Worm (Caenorhabditis elegans) whole organism, L2 larva: ENCODE measurements around the gene R13A1.10.

Experiments
- F13H6.1 ChIP-seq: sonication (generic microtip); optimal IDR thresholded peaks from 2 replicates; lab custom pipeline; 2016; ENCODE audit warnings: missing genetic modification characterization, missing compliant biosample characterization
- Y55F3AM.14 ChIP-seq: fragments of 200-800 bp; sonication (Bioruptor generic); optimal IDR thresholded peaks from 2 replicates; lab custom pipeline; 2018; ENCODE audit warnings: mild to moderate bottlenecking, missing genetic modification characterization, missing compliant biosample characterization
- ZK546.5 ChIP-seq: sonication (generic microtip); optimal IDR thresholded peaks from 2 replicates; lab custom pipeline; 2017; ENCODE audit warnings: missing biosample characterization, missing genetic modification characterization
- alr-1 ChIP-seq: fragments of 150-350 bp; optimal IDR thresholded peaks from 2 replicates; lab custom pipeline; 2014; ENCODE audit warnings: missing biosample characterization, missing genetic modification characterization
- aly-2 ChIP-seq: fragments of 150-350 bp; optimal IDR thresholded peaks from 2 replicates; lab custom pipeline; 2014; ENCODE audit warnings: missing biosample characterization, missing genetic modification characterization
- ama-1 ChIP-seq: fragments of 150-350 bp; optimal IDR thresholded peaks from 2 replicates; lab custom pipeline; 2018; ENCODE audit warnings: inconsistent platforms
- blmp-1 ChIP-seq: sonication (generic microtip); optimal IDR thresholded peaks from 2 replicates; lab custom pipeline; 2017; ENCODE audit warnings: missing genetic modification characterization, mild to moderate bottlenecking, missing compliant biosample characterization, antibody characterized with exemption, moderate library complexity; ENCODE audit not compliant: insufficient read depth
- ceh-16 ChIP-seq: fragments of 150-350 bp; optimal IDR thresholded peaks from 2 replicates; lab custom pipeline; 2014; ENCODE audit warnings: missing biosample characterization, missing genetic modification characterization
- ceh-82 ChIP-seq: fragments of 150-350 bp; optimal IDR thresholded peaks from 2 replicates; lab custom pipeline; 2014; ENCODE audit warnings: missing biosample characterization, missing genetic modification characterization
- crh-2 ChIP-seq: sonication (generic microtip); optimal IDR thresholded peaks from 2 replicates; lab custom pipeline; 2017; ENCODE audit warnings: missing biosample characterization, missing genetic modification characterization
- dmd-4 ChIP-seq: sonication (generic microtip); optimal IDR thresholded peaks from 2 replicates; lab custom pipeline; 2017; ENCODE audit warnings: missing biosample characterization, missing genetic modification characterization
- egl-27 ChIP-seq: sonication (generic microtip); optimal IDR thresholded peaks from 3 replicates; lab custom pipeline; 2017; ENCODE audit warnings: missing biosample characterization, missing genetic modification reagents, missing genetic modification characterization
- elt-1 ChIP-seq: fragments of 150-350 bp; optimal IDR thresholded peaks from 2 replicates; lab custom pipeline; 2014; ENCODE audit warnings: missing biosample characterization, missing genetic modification characterization
- elt-3 ChIP-seq: sonication (generic microtip); optimal IDR thresholded peaks from 2 replicates; lab custom pipeline; 2017; ENCODE audit warnings: missing biosample characterization, missing genetic modification characterization
- fos-1 ChIP-seq: fragments of 150-350 bp; optimal IDR thresholded peaks from 2 replicates; lab custom pipeline; 2014; ENCODE audit warnings: missing biosample characterization, missing genetic modification characterization
- gmeb-1 ChIP-seq: fragments of 150-350 bp; optimal IDR thresholded peaks from 2 replicates; lab custom pipeline; 2014; ENCODE audit warnings: missing biosample characterization, missing genetic modification characterization
- lin-11 ChIP-seq: fragments of 150-350 bp; sonication (generic microtip); optimal IDR thresholded peaks from 2 replicates; lab custom pipeline; 2014; ENCODE audit warnings: missing biosample characterization, missing genetic modification characterization, inconsistent platforms, mixed read lengths
- lin-13 ChIP-seq: fragments of 150-350 bp; optimal IDR thresholded peaks from 2 replicates; lab custom pipeline; 2014; ENCODE audit warnings: missing biosample characterization, missing genetic modification reagents, missing genetic modification characterization
- lin-39 ChIP-seq: fragments of 150-350 bp; optimal IDR thresholded peaks from 2 replicates; lab custom pipeline; 2014; ENCODE audit warnings: missing biosample characterization, missing genetic modification reagents, missing genetic modification characterization
- mbf-1 ChIP-seq: sonication (generic microtip); optimal IDR thresholded peaks from 2 replicates; lab custom pipeline; 2017; ENCODE audit warnings: missing biosample characterization, missing genetic modification characterization
- nhr-129 ChIP-seq: fragments of 150-350 bp; optimal IDR thresholded peaks from 2 replicates; lab custom pipeline; 2014; ENCODE audit warnings: missing biosample characterization, missing genetic modification characterization
- nhr-23 ChIP-seq: fragments of 150-350 bp; optimal IDR thresholded peaks from 2 replicates; lab custom pipeline; 2014; ENCODE audit warnings: missing biosample characterization, missing genetic modification reagents, missing genetic modification characterization
- nhr-25 ChIP-seq: fragments of 150-350 bp; sonication (generic microtip); optimal IDR thresholded peaks from 3 replicates; lab custom pipeline; 2014; ENCODE audit warnings: missing biosample characterization, missing genetic modification characterization
- nhr-6 ChIP-seq: fragments of 150-350 bp; optimal IDR thresholded peaks from 2 replicates; lab custom pipeline; 2014; ENCODE audit warnings: missing biosample characterization, missing genetic modification characterization
- peb-1 ChIP-seq: fragments of 150-350 bp; optimal IDR thresholded peaks from 2 replicates; lab custom pipeline; 2014; ENCODE audit warnings: missing biosample characterization, missing genetic modification characterization
- sem-4 ChIP-seq: fragments of 150-350 bp; optimal IDR thresholded peaks from 2 replicates; lab custom pipeline; 2014; ENCODE audit warnings: missing biosample characterization, missing genetic modification reagents, missing genetic modification characterization
- skn-1 ChIP-seq: sonication (generic microtip); optimal IDR thresholded peaks from 2 replicates; lab custom pipeline; 2017; ENCODE audit warnings: missing biosample characterization, missing genetic modification characterization
- sma-3 ChIP-seq: sonication (generic microtip); optimal IDR thresholded peaks from 2 replicates; lab custom pipeline; 2016; ENCODE audit warnings: missing genetic modification reagents, missing genetic modification characterization, missing compliant biosample characterization
- snpc-4 ChIP-seq: fragments of 150-350 bp; optimal IDR thresholded peaks from 2 replicates; lab custom pipeline; 2014; ENCODE audit warnings: missing biosample characterization, missing genetic modification characterization
- unc-39 ChIP-seq: fragments of 150-350 bp; optimal IDR thresholded peaks from 2 replicates; lab custom pipeline; 2014; ENCODE audit warnings: missing biosample characterization, missing genetic modification characterization
- unc-55 ChIP-seq: fragments of 150-350 bp; sonication (generic microtip); optimal IDR thresholded peaks from 3 replicates; lab custom pipeline; 2014; ENCODE audit warnings: missing biosample characterization, missing genetic modification reagents, missing genetic modification characterization
- unc-62 ChIP-seq: fragments of 150-350 bp; optimal IDR thresholded peaks from 2 replicates; lab custom pipeline; 2014; ENCODE audit warnings: missing biosample characterization, missing genetic modification reagents, missing genetic modification characterization
- ztf-1 ChIP-seq: fragments of 200-800 bp; sonication (Bioruptor generic); conservative IDR thresholded peaks from 2 replicates; pipeline ENCODE4 v1.3.6; 2022; ENCODE audit warnings: missing genetic modification characterization, missing compliant biosample characterization
- ztf-11 ChIP-seq: sonication (generic microtip); optimal IDR thresholded peaks from 2 replicates; lab custom pipeline; 2017; ENCODE audit warnings: missing biosample characterization, missing genetic modification characterization
- ztf-4 ChIP-seq: fragments of 150-350 bp; optimal IDR thresholded peaks from 2 replicates; lab custom pipeline; 2014; ENCODE audit warnings: missing biosample characterization, missing genetic modification characterization

R13A1.10 gene

ce11 chrIV:7208961-7209360, 18.0 kb downstream of the R13A1.10 start:
- TF ChIP-seq crh-2 (no peak), egl-27 (tag; lab: Kevin White, UChicago) (no peak), sem-4 (tag; lab: Kevin White, UChicago) (no peak), F13H6.1 (tag; lab: Kevin White, UChicago) (no peak), lin-39 (no peak), sma-3 (GFP tag; lab: Kevin White, UChicago) (no peak), fos-1 (tag; lab: Kevin White, UChicago) (no peak), ceh-16 (tag; lab: Kevin White, UChicago) (no peak), unc-55 (no peak)

ce11 chrIV:7205969-7206368, 21.0 kb downstream of the R13A1.10 start, which contains the start of gene kcc-1:
kcc-1 (plus strand) TSS chrIV:7206269.
- no peak for TF ChIP-seq alr-1 (tag; lab: Kevin White, UChicago)
- no peak for TF ChIP-seq ztf-4
- TF ChIP-seq blmp-1 (tag; lab: Kevin White, UChicago) = no peak
- TF ChIP-seq peb-1 (tag; lab: Kevin White, UChicago) = no peak
- no peak for TF ChIP-seq lin-11 (tag; lab: Kevin White, UChicago)
- TF ChIP-seq ceh-82 = no peak
- TF ChIP-seq gmeb-1 = no peak
- no peak for TF ChIP-seq sem-4 (tag; lab: Kevin White, UChicago)
- TF ChIP-seq ztf-11 (tag; lab: Kevin White, UChicago) = no peak
- TF ChIP-seq dmd-4 (tag; lab: Kevin White, UChicago) = no peak
- no peak for TF ChIP-seq nhr-6 (tag; lab: Kevin White, UChicago)
- TF ChIP-seq nhr-129 (tag; lab: Kevin White, UChicago) = no peak

- TF ChIP-seq skn-1 (tag; lab: Kevin White, UChicago) (no peak), aly-2 (tag; lab: Kevin White, UChicago) (no peak), fos-1 (tag; lab: Kevin White, UChicago) (no peak), blmp-1 (tag; lab: Kevin White, UChicago) (no peak), ceh-16 (tag; lab: Kevin White, UChicago) (no peak), elt-3 (no peak), Y55F3AM.14 (GFP tag; lab: Kevin White, UChicago) (no peak), snpc-4 (no peak), lin-13 (GFP tag; lab: Kevin White, UChicago) (no peak), unc-39 (tag; lab: Kevin White, UChicago) (no peak), dmd-4 (tag; lab: Kevin White, UChicago) (no peak), ZK546.5 (tag; lab: Kevin White, UChicago) (no peak), ztf-1 (GFP tag; lab: Robert Waterston, UW) (no peak), nhr-25 (tag; lab: Kevin White, UChicago) (no peak), unc-62 (no peak), mbf-1 (tag; lab: Kevin White, UChicago) (no peak), gmeb-1 (no peak), unc-55 (no peak)
- TF ChIP-seq, all 48 proteins: peak for 0
These were observed 23.3 kb downstream of the R13A1.10 start, which contains the start of gene R13A1.3 for ce11 chrIV:7203696-7204095. R13A1.3 (plus strand) TSS chrIV:7203996.

ce11 chrIV:7196853-7197252, 30.1 kb downstream of the R13A1.10 start, which contains the start of gene unc-8:
unc-8 (plus strand) TSS chrIV:7197153.
- TF ChIP-seq ama-1 (lab: Kevin White, UChicago) (no peak), lin-39 (no peak)

ce11 chrIV:7195734-7196133, 31.2 kb downstream of the R13A1.10 start, which contains the start of gene best-16:
best-16 (minus strand) TSS chrIV:7195834.
- no peak for TF ChIP-seq elt-3
- TF ChIP-seq blmp-1 (tag; lab: Kevin White, UChicago) = no peak
- TF ChIP-seq nhr-129 (tag; lab: Kevin White, UChicago) = no peak
- no peak for TF ChIP-seq dmd-4 (tag; lab: Kevin White, UChicago)
- no peak for TF ChIP-seq lin-11 (tag; lab: Kevin White, UChicago)

- TF ChIP-seq ama-1 (lab: Kevin White, UChicago) (no peak), skn-1 (tag; lab: Kevin White, UChicago) (no peak), ceh-16 (tag; lab: Kevin White, UChicago) (no peak), lin-39 (no peak), sma-3 (GFP tag; lab: Kevin White, UChicago) (no peak), elt-1 (tag; lab: Kevin White, UChicago) (no peak), nhr-6 (tag; lab: Kevin White, UChicago) (no peak), crh-2 (no peak), nhr-23 (tag; lab: Kevin White, UChicago) (no peak), ztf-11 (tag; lab: Kevin White, UChicago) (no peak), nhr-25 (tag; lab: Kevin White, UChicago) (no peak)
These were observed 35.2 kb downstream of the R13A1.10 start, which contains the start of gene R13A1.5 for ce11 chrIV:7191745-7192144. R13A1.5 (minus strand) TSS chrIV:7191845.
